Worm (Caenorhabditis elegans): ENCODE results near the gene hrpl-1.

DNA sequence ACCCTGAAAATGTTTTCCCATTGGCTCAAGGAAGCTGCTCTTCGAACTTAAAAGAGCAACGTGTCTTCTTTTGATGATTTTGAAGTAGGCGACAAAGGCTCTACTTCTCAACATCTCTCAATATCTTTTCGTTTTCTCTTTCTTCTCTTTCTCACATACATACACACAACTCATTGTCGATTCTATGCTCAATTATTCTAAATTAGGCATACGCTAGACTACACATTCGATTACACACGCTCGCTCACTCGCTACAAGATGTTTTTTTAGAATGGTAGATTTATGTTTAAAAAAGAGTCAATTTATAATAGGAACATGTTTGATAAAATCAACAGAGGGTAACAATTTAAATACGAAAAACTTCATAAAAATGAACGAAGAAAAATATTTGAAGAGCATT, 43.0 kb downstream of the hrpl-1 start:
- TF ChIP-seq ztf-11 (tag; optimal IDR thresholded peaks at IDR 0.05), result no peak
- no peak for TF ChIP-seq aly-2 (tag; optimal IDR thresholded peaks at IDR 0.05)

All from whole organism, L2 larva.